Fruit fly (Drosophila melanogaster) whole organism, embryonic: Measurements from ENCODE around the gene Mvl.

Experiments
- Atf6 ChIP-seq: fragments of 200-800 bp; sonication (Bioruptor generic); IDR thresholded peaks from 2 replicates; pipeline ENCODE4 v1.3.6; 2022; ENCODE audit warnings: missing biosample characterization, missing genetic modification characterization
- BtbVII ChIP-seq: fragments of 200-800 bp; sonication (Bioruptor generic); optimal IDR thresholded peaks from 3 replicates; lab custom pipeline; 2017; ENCODE audit warnings: missing biosample characterization, mild to moderate bottlenecking, missing genetic modification characterization
- CG10462 ChIP-seq: fragments of 200-800 bp; sonication (Bioruptor generic); optimal IDR thresholded peaks from 2 replicates; lab custom pipeline; 2016; ENCODE audit warnings: missing biosample characterization, missing genetic modification characterization
- CG13894 ChIP-seq: fragments of 200-800 bp; sonication (Bioruptor generic); optimal IDR thresholded peaks from 3 replicates; lab custom pipeline; 2018; ENCODE audit warnings: missing biosample characterization, mild to moderate bottlenecking, missing genetic modification characterization, moderate library complexity
- CG15011 ChIP-seq: fragments of 200-800 bp; sonication (Bioruptor generic); optimal IDR thresholded peaks from 3 replicates; lab custom pipeline; 2018; ENCODE audit warnings: missing biosample characterization, mild to moderate bottlenecking, missing genetic modification characterization
- CG15269 ChIP-seq: fragments of 200-800 bp; sonication (Bioruptor generic); optimal IDR thresholded peaks from 2 replicates; lab custom pipeline; 2018; ENCODE audit warnings: missing biosample characterization, mild to moderate bottlenecking, missing genetic modification characterization, moderate library complexity
- CG17328 ChIP-seq: fragments of 200-800 bp; sonication (Bioruptor generic); IDR thresholded peaks from 2 replicates; pipeline ENCODE4 v1.3.6; 2022; ENCODE audit warnings: missing biosample characterization, missing genetic modification characterization
- CG2712 ChIP-seq: fragments of 200-800 bp; optimal IDR thresholded peaks from 3 replicates; lab custom pipeline; 2019; ENCODE audit warnings: missing biosample characterization, mild to moderate bottlenecking, missing genetic modification characterization, moderate library complexity
- CG4282 ChIP-seq: fragments of 200-800 bp; sonication (Bioruptor generic); optimal IDR thresholded peaks from 2 replicates; lab custom pipeline; 2016; ENCODE audit warnings: missing biosample characterization, missing genetic modification characterization
- CG4707 ChIP-seq: fragments of 200-800 bp; sonication (Bioruptor generic); optimal IDR thresholded peaks from 2 replicates; lab custom pipeline; 2018; ENCODE audit warnings: missing biosample characterization, mild to moderate bottlenecking, missing genetic modification characterization, moderate library complexity
- CG4820 ChIP-seq: fragments of 200-800 bp; sonication (Bioruptor generic); optimal IDR thresholded peaks from 3 replicates; lab custom pipeline; 2016; ENCODE audit warnings: missing biosample characterization, missing genetic modification characterization
- CG6254 ChIP-seq: fragments of 200-800 bp; sonication (Bioruptor generic); optimal IDR thresholded peaks from 3 replicates; lab custom pipeline; 2017; ENCODE audit warnings: mild to moderate bottlenecking, missing biosample characterization, missing genetic modification reagents, missing genetic modification characterization
- CG6765 ChIP-seq: fragments of 200-800 bp; sonication (Bioruptor generic); optimal IDR thresholded peaks from 3 replicates; lab custom pipeline; 2017; ENCODE audit warnings: missing biosample characterization, mild to moderate bottlenecking, missing genetic modification characterization
- CG6854 ChIP-seq: fragments of 200-800 bp; sonication (Bioruptor generic); optimal IDR thresholded peaks from 3 replicates; lab custom pipeline; 2017; ENCODE audit warnings: missing biosample characterization, mild to moderate bottlenecking, missing genetic modification characterization
- CG7839 ChIP-seq: fragments of 200-800 bp; sonication (Bioruptor generic); optimal IDR thresholded peaks from 3 replicates; lab custom pipeline; 2018; ENCODE audit warnings: missing biosample characterization, mild to moderate bottlenecking, missing genetic modification characterization, moderate library complexity
- CG7928 ChIP-seq: fragments of 200-800 bp; sonication (Bioruptor generic); optimal IDR thresholded peaks from 2 replicates; lab custom pipeline; 2017; ENCODE audit warnings: missing biosample characterization, mild to moderate bottlenecking, missing genetic modification characterization
- CG9876 ChIP-seq: fragments of 200-800 bp; sonication (Bioruptor generic); optimal IDR thresholded peaks from 2 replicates; lab custom pipeline; 2016; ENCODE audit warnings: missing biosample characterization, missing genetic modification characterization
- Elba2 ChIP-seq: fragments of 200-800 bp; sonication (Bioruptor generic); optimal IDR thresholded peaks from 3 replicates; lab custom pipeline; 2016; ENCODE audit warnings: missing biosample characterization, missing genetic modification characterization
- HLH3B ChIP-seq: fragments of 200-800 bp; sonication (Bioruptor generic); IDR thresholded peaks from 2 replicates; pipeline ENCODE4 v1.3.6; 2022; ENCODE audit warnings: missing biosample characterization, missing genetic modification characterization
- HmgZ ChIP-seq: fragments of 200-800 bp; sonication (Bioruptor generic); optimal IDR thresholded peaks from 2 replicates; lab custom pipeline; 2018; ENCODE audit warnings: missing biosample characterization, mild to moderate bottlenecking, missing genetic modification characterization
- NC2β ChIP-seq: fragments of 200-800 bp; sonication (Bioruptor generic); optimal IDR thresholded peaks from 2 replicates; lab custom pipeline; 2016; ENCODE audit warnings: missing biosample characterization, missing genetic modification characterization
- Poxn ChIP-seq: fragments of 200-800 bp; sonication (Bioruptor generic); IDR thresholded peaks from 2 replicates; pipeline ENCODE4 v1.3.6; 2022; ENCODE audit warnings: missing biosample characterization, missing genetic modification characterization
- Ptx1 ChIP-seq: fragments of 200-800 bp; sonication (Bioruptor generic); IDR thresholded peaks from 2 replicates; pipeline ENCODE4 v1.3.6; 2022; ENCODE audit warnings: missing biosample characterization, missing genetic modification characterization
- Sox102F ChIP-seq: fragments of 200-800 bp; sonication (Bioruptor generic); optimal IDR thresholded peaks from 2 replicates; lab custom pipeline; 2018; ENCODE audit warnings: missing biosample characterization, mild to moderate bottlenecking, missing genetic modification characterization, moderate library complexity
- ac ChIP-seq: fragments of 200-800 bp; sonication (Bioruptor generic); optimal IDR thresholded peaks from 3 replicates; lab custom pipeline; 2017; ENCODE audit warnings: missing biosample characterization, mild to moderate bottlenecking, missing genetic modification characterization
- al ChIP-seq: fragments of 200-800 bp; sonication (Bioruptor generic); IDR thresholded peaks from 2 replicates; pipeline ENCODE4 v1.3.6; 2022; ENCODE audit warnings: missing biosample characterization, missing genetic modification characterization
- bab2 ChIP-seq: fragments of 200-800 bp; sonication (Bioruptor generic); optimal IDR thresholded peaks from 2 replicates; lab custom pipeline; 2016; ENCODE audit warnings: missing biosample characterization, missing genetic modification characterization
- br ChIP-seq: fragments of >200 bp; optimal IDR thresholded peaks from 2 replicates; lab custom pipeline; 2017
- cas ChIP-seq: fragments of 200-800 bp; sonication (Bioruptor generic); IDR thresholded peaks from 2 replicates; pipeline ENCODE4 v1.3.6; 2022; ENCODE audit warnings: missing biosample characterization, missing genetic modification characterization
- chm ChIP-seq: fragments of 200-800 bp; sonication (Bioruptor generic); IDR thresholded peaks from 2 replicates; pipeline ENCODE4 v1.3.6; 2022; ENCODE audit warnings: missing biosample characterization, missing genetic modification characterization
- crol ChIP-seq: fragments of 200-800 bp; sonication (Bioruptor generic); IDR thresholded peaks from 2 replicates; pipeline ENCODE4 v1.3.6; 2022; ENCODE audit warnings: missing biosample characterization, missing genetic modification characterization
- crp ChIP-seq, 2 experiments: fragments of 200-800 bp; sonication (Bioruptor generic); optimal IDR thresholded peaks; 2 replicates in 1 of 2; 3 replicates in 1 of 2; lab custom pipeline; 2017; ENCODE audit warnings: missing biosample characterization in 2 of 2, missing genetic modification characterization in 2 of 2, mild to moderate bottlenecking in 1 of 2, moderate library complexity in 1 of 2
- danr ChIP-seq: fragments of 200-800 bp; sonication (Bioruptor generic); IDR thresholded peaks from 2 replicates; pipeline ENCODE4 v1.3.6; 2022; ENCODE audit warnings: missing biosample characterization, missing genetic modification characterization
- dimm ChIP-seq: fragments of 200-800 bp; sonication (Bioruptor generic); IDR thresholded peaks from 2 replicates; pipeline ENCODE4 v1.3.6; 2022; ENCODE audit warnings: missing biosample characterization, missing genetic modification characterization
- fd3F ChIP-seq: fragments of 200-800 bp; sonication (Bioruptor generic); optimal IDR thresholded peaks from 2 replicates; lab custom pipeline; 2018; ENCODE audit warnings: missing biosample characterization, mild to moderate bottlenecking, missing genetic modification characterization, moderate library complexity
- gce ChIP-seq: fragments of 200-800 bp; sonication (Bioruptor generic); IDR thresholded peaks from 3 replicates; pipeline ENCODE4 v1.3.6; 2022; ENCODE audit warnings: missing biosample characterization, missing genetic modification characterization
- her ChIP-seq: fragments of 200-800 bp; sonication (Bioruptor generic); optimal IDR thresholded peaks from 2 replicates; lab custom pipeline; 2016; ENCODE audit warnings: missing biosample characterization, missing genetic modification characterization
- hkb ChIP-seq, 2 experiments: fragments of 200-800 bp in 1 of 2; fragments of >200 bp in 1 of 2; sonication (Bioruptor generic) in 1 of 2; IDR thresholded peaks in 1 of 2; optimal IDR thresholded peaks in 1 of 2; 2 replicates each; pipeline versions ENCODE4 v1.3.6 to Lab custom; 2017 to 2022; ENCODE audit warnings: missing biosample characterization in 1 of 2, missing genetic modification characterization in 1 of 2
- jumu ChIP-seq: fragments of 200-800 bp; sonication (Bioruptor generic); optimal IDR thresholded peaks from 3 replicates; lab custom pipeline; 2016; ENCODE audit warnings: missing biosample characterization, missing genetic modification characterization
- mld ChIP-seq: fragments of 200-800 bp; sonication (Bioruptor generic); IDR thresholded peaks from 3 replicates; pipeline ENCODE4 v1.3.6; 2022; ENCODE audit warnings: missing biosample characterization, missing genetic modification characterization; ENCODE audit not compliant: partially characterized antibody
- nmo ChIP-seq: fragments of 200-800 bp; sonication (Bioruptor generic); optimal IDR thresholded peaks from 2 replicates; lab custom pipeline; 2018; ENCODE audit warnings: missing biosample characterization, mild to moderate bottlenecking, missing genetic modification characterization, moderate library complexity
- onecut ChIP-seq: fragments of 200-800 bp; sonication (Bioruptor generic); IDR thresholded peaks from 2 replicates; pipeline ENCODE4 v1.3.6; 2022; ENCODE audit warnings: missing biosample characterization, missing genetic modification characterization
- pzg ChIP-seq: fragments of 200-800 bp; sonication (Bioruptor generic); optimal IDR thresholded peaks from 3 replicates; lab custom pipeline; 2018; ENCODE audit warnings: missing biosample characterization, mild to moderate bottlenecking, missing genetic modification characterization, moderate library complexity
- seq ChIP-seq: fragments of 200-800 bp; sonication (Bioruptor generic); IDR thresholded peaks from 2 replicates; pipeline ENCODE4 v1.3.6; 2022; ENCODE audit warnings: missing biosample characterization, missing genetic modification characterization
- shn ChIP-seq: fragments of 200-800 bp; sonication (Bioruptor generic); optimal IDR thresholded peaks from 3 replicates; lab custom pipeline; 2016; ENCODE audit warnings: missing biosample characterization, missing genetic modification characterization
- sim ChIP-seq: fragments of 200-800 bp; sonication (Bioruptor generic); IDR thresholded peaks from 2 replicates; pipeline ENCODE4 v1.3.6; 2022; ENCODE audit warnings: missing biosample characterization, missing genetic modification characterization
- sna ChIP-seq: fragments of 200-800 bp; sonication (Bioruptor generic); IDR thresholded peaks from 2 replicates; pipeline ENCODE4 v1.3.6; 2022; ENCODE audit warnings: missing biosample characterization, missing genetic modification characterization; ENCODE audit not compliant: partially characterized antibody
- toy ChIP-seq: fragments of 200-800 bp; sonication (Bioruptor generic); IDR thresholded peaks from 2 replicates; pipeline ENCODE4 v1.3.6; 2022; ENCODE audit warnings: missing biosample characterization, missing genetic modification characterization
- z ChIP-seq: fragments of 200-800 bp; sonication (Bioruptor generic); IDR thresholded peaks from 3 replicates; pipeline ENCODE4 v1.3.6; 2022; ENCODE audit warnings: missing biosample characterization, missing genetic modification characterization
- zf30C ChIP-seq: fragments of 200-800 bp; sonication (Bioruptor generic); optimal IDR thresholded peaks from 3 replicates; lab custom pipeline; 2018; ENCODE audit warnings: missing biosample characterization, mild to moderate bottlenecking, missing genetic modification characterization

Mvl gene

DNA sequence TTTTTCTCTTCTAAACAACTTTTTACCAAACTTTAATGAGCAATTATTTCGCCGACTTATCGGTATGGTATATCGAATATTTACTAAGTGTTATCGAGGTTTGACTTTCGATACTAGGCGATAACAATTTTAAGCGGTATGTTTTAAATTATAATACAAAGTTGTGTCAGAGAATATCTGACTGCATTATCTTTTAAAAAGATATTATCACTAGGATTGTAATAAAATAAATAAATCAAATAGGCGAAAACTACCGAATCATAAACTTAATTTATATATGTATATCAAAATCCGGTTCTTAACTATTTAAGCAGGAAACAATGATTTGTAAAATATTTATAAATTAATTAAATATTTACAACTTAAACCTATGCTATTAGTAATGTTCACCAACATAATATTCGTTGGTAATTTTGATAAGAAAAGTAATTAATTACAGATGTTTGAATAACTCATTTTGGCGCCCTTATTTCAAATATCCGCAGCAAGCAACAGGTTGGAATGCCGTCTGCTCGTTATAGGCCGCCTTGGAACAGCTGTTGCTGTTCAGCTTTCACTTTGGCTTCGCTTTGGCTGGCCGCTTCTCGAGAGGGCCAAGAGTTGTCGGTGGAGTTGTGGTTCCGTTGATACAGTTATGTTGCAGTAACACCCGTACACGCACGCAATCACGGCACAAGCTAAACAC is 47.4 kb upstream of the Mvl start, which contains the start of the genes Sec15 and rtet (continued):
- TF ChIP-seq CG15011 (GFP tag; lab: Kevin White, UChicago) (no peak), BtbVII (GFP tag; lab: Kevin White, UChicago) (peak; percentile 9), CG4820 (GFP tag; lab: Kevin White, UChicago) (peak; percentile 26), her (GFP tag; lab: Kevin White, UChicago) (no peak), chm (GFP tag; lab: Robert Waterston, UW) (peak; percentile 60; the same call in 1 of the 2 replicates), CG7839 (tag; lab: Kevin White, UChicago) (no peak), Elba2 (GFP tag; lab: Kevin White, UChicago) (no peak), z (GFP tag; lab: Robert Waterston, UW) (no peak), toy (GFP tag; lab: Robert Waterston, UW) (no peak), hkb (optimal IDR thresholded peaks at IDR 0.05; lab: Kevin White, UChicago) (no peak), hkb (GFP tag; IDR thresholded peaks at IDR 0.05; lab: Robert Waterston, UW) (0 out of 2 replicates have a peak, but pooled peaks have one; percentile 35), cas (GFP tag; lab: Robert Waterston, UW) (no peak), Atf6 (GFP tag; lab: Robert Waterston, UW) (peak; percentile 45; the same call in 1 of the 2 replicates), Sox102F (peak; percentile 78), Ptx1 (peak; percentile 48; the same call in 1 of the 2 replicates), sim (GFP tag; lab: Robert Waterston, UW) (no peak), mld (GFP tag; lab: Robert Waterston, UW) (peak; percentile 46; the same call in 1 of the 3 replicates), CG15269 (tag; lab: Kevin White, UChicago) (no peak), HLH3B (GFP tag; lab: Robert Waterston, UW) (peak; percentile 38; the same call in 1 of the 2 replicates), CG2712 (peak; percentile 72), CG13894 (no peak), onecut (GFP tag; lab: Robert Waterston, UW) (peak; percentile 75), crol (GFP tag; lab: Robert Waterston, UW) (no peak), seq (GFP tag; lab: Robert Waterston, UW) (no peak), crp (GFP tag; optimal IDR thresholded peaks at IDR 0.05; lab: Kevin White, UChicago) (peak in 1 of 2 experiments; percentile 87), CG4707 (GFP tag; lab: Kevin White, UChicago) (no peak), shn (no peak), danr (GFP tag; lab: Robert Waterston, UW) (no peak), br (lab: Kevin White, UChicago) (no peak), al (no peak), ac (GFP tag; lab: Kevin White, UChicago) (no peak), NC2β (GFP tag; lab: Kevin White, UChicago) (peak; percentile 16), fd3F (GFP tag; lab: Kevin White, UChicago) (no peak), CG4282 (no peak), CG6854 (GFP tag; lab: Kevin White, UChicago) (no peak), CG10462 (no peak), Poxn (GFP tag; lab: Robert Waterston, UW) (no peak), CG6254 (no peak), gce (GFP tag; lab: Robert Waterston, UW) (no peak), dimm (GFP tag; lab: Robert Waterston, UW) (no peak), CG6765 (GFP tag; lab: Kevin White, UChicago) (peak; percentile 25), CG9876 (GFP tag; lab: Kevin White, UChicago) (peak; percentile 21), nmo (GFP tag; lab: Kevin White, UChicago) (peak; percentile 78), CG17328 (peak; percentile 18; the same call in 1 of the 2 replicates), pzg (GFP tag; lab: Kevin White, UChicago) (peak; percentile 38), zf30C (GFP tag; lab: Kevin White, UChicago) (no peak), CG7928 (GFP tag; lab: Kevin White, UChicago) (no peak), HmgZ (peak; percentile 64), jumu (GFP tag; lab: Kevin White, UChicago) (no peak), bab2 (GFP tag; lab: Kevin White, UChicago) (peak; percentile 28), sna (GFP tag; lab: Robert Waterston, UW) (peak; percentile 59)
